Fruit fly (Drosophila melanogaster) whole organism, embryonic: ENCODE results near the gene Grip75.

Source experiments
- Awh ChIP-seq: fragments of 200-800 bp; sonication (Bioruptor generic); IDR thresholded peaks from 2 replicates; pipeline ENCODE4, ENCODE4 v1.3.6; 2022; ENCODE audit warnings: missing biosample characterization, missing genetic modification characterization
- B-H2 ChIP-seq: fragments of 200-800 bp; sonication (Bioruptor generic); optimal IDR thresholded peaks from 2 replicates; lab custom pipeline; 2018; ENCODE audit warnings: missing biosample characterization, mild to moderate bottlenecking, missing genetic modification characterization
- Bgb ChIP-seq: fragments of 200-800 bp; sonication (Bioruptor generic); IDR thresholded peaks from 2 replicates; pipeline ENCODE4 v1.3.6; 2022; ENCODE audit warnings: missing biosample characterization, missing genetic modification characterization; ENCODE audit not compliant: partially characterized antibody
- BtbVII ChIP-seq: fragments of 200-800 bp; sonication (Bioruptor generic); optimal IDR thresholded peaks from 3 replicates; lab custom pipeline; 2017; ENCODE audit warnings: missing biosample characterization, mild to moderate bottlenecking, missing genetic modification characterization
- CG10959 ChIP-seq: fragments of 200-800 bp; sonication (Bioruptor generic); IDR thresholded peaks from 2 replicates; pipeline ENCODE4 v1.3.6; 2022; ENCODE audit warnings: missing biosample characterization, missing genetic modification characterization
- CG12744 ChIP-seq: fragments of 200-800 bp; sonication (Bioruptor generic); optimal IDR thresholded peaks from 2 replicates; lab custom pipeline; 2016; ENCODE audit warnings: missing biosample characterization, missing genetic modification characterization
- CG1529 ChIP-seq: fragments of 200-800 bp; sonication (Bioruptor generic); optimal IDR thresholded peaks from 3 replicates; lab custom pipeline; 2018; ENCODE audit warnings: missing biosample characterization, missing genetic modification characterization
- CG17359 ChIP-seq: fragments of 200-800 bp; sonication (Bioruptor generic); optimal IDR thresholded peaks from 3 replicates; lab custom pipeline; 2018; ENCODE audit warnings: missing biosample characterization, mild to moderate bottlenecking, missing genetic modification characterization, moderate library complexity
- CG18011 ChIP-seq: fragments of 200-800 bp; sonication (Bioruptor generic); optimal IDR thresholded peaks from 2 replicates; lab custom pipeline; 2017; ENCODE audit warnings: missing biosample characterization, missing genetic modification characterization, mild to moderate bottlenecking, moderate library complexity, missing genotype
- CG18476 ChIP-seq: fragments of 200-800 bp; sonication (Bioruptor generic); optimal IDR thresholded peaks from 2 replicates; lab custom pipeline; 2016; ENCODE audit warnings: missing biosample characterization, mild to moderate bottlenecking, missing genetic modification characterization
- CG2712 ChIP-seq: fragments of 200-800 bp; optimal IDR thresholded peaks from 3 replicates; lab custom pipeline; 2019; ENCODE audit warnings: missing biosample characterization, mild to moderate bottlenecking, missing genetic modification characterization, moderate library complexity
- CG34224 ChIP-seq: fragments of 200-800 bp; sonication (Bioruptor generic); IDR thresholded peaks from 3 replicates; pipeline ENCODE4 v1.3.6; 2022; ENCODE audit warnings: missing biosample characterization, missing genetic modification characterization; ENCODE audit not compliant: partially characterized antibody
- CG34422 ChIP-seq: fragments of 200-800 bp; sonication (Bioruptor generic); IDR thresholded peaks from 3 replicates; pipeline ENCODE4 v1.3.6; 2022; ENCODE audit warnings: missing biosample characterization, missing genetic modification characterization
- CG42726 ChIP-seq: fragments of 200-800 bp; sonication (Bioruptor generic); IDR thresholded peaks from 2 replicates; pipeline ENCODE4 v1.3.6; 2022; ENCODE audit warnings: missing biosample characterization, missing genetic modification characterization; ENCODE audit not compliant: partially characterized antibody
- CG4707 ChIP-seq: fragments of 200-800 bp; sonication (Bioruptor generic); optimal IDR thresholded peaks from 2 replicates; lab custom pipeline; 2018; ENCODE audit warnings: missing biosample characterization, mild to moderate bottlenecking, missing genetic modification characterization, moderate library complexity
- CG6689 ChIP-seq: fragments of 200-800 bp; sonication (Bioruptor generic); IDR thresholded peaks from 2 replicates; pipeline ENCODE4 v1.3.6; 2022; ENCODE audit warnings: missing biosample characterization, missing genetic modification characterization
- CG6813 ChIP-seq: fragments of 200-800 bp; sonication (Bioruptor generic); optimal IDR thresholded peaks from 2 replicates; lab custom pipeline; 2017; ENCODE audit warnings: missing biosample characterization, missing genetic modification characterization, mild to moderate bottlenecking, moderate library complexity, missing genetic modification reagents
- CG6854 ChIP-seq: fragments of 200-800 bp; sonication (Bioruptor generic); optimal IDR thresholded peaks from 3 replicates; lab custom pipeline; 2017; ENCODE audit warnings: missing biosample characterization, mild to moderate bottlenecking, missing genetic modification characterization
- D19A ChIP-seq: fragments of 200-800 bp; optimal IDR thresholded peaks from 3 replicates; lab custom pipeline; 2019; ENCODE audit warnings: missing biosample characterization, mild to moderate bottlenecking, missing genetic modification characterization, moderate library complexity
- Dip2 ChIP-seq: fragments of 200-800 bp; sonication (Bioruptor generic); IDR thresholded peaks from 2 replicates; pipeline ENCODE4 v1.3.6; 2022; ENCODE audit warnings: missing biosample characterization, missing genetic modification characterization
- HHEX ChIP-seq: fragments of 200-800 bp; sonication (Bioruptor generic); optimal IDR thresholded peaks from 3 replicates; lab custom pipeline; 2017; ENCODE audit warnings: missing biosample characterization, mild to moderate bottlenecking, missing genetic modification characterization, missing genetic modification reagents
- Hey ChIP-seq: fragments of 200-800 bp; sonication (Bioruptor generic); optimal IDR thresholded peaks from 3 replicates; lab custom pipeline; 2018; ENCODE audit warnings: missing biosample characterization, mild to moderate bottlenecking, missing genetic modification characterization
- Hr51 ChIP-seq, 2 experiments: fragments of 200-800 bp; sonication (Bioruptor generic); optimal IDR thresholded peaks; 2 replicates in 1 of 2; 3 replicates in 1 of 2; lab custom pipeline; 2016 to 2018; ENCODE audit warnings: missing biosample characterization in 2 of 2, missing genetic modification characterization in 2 of 2, mild to moderate bottlenecking in 1 of 2, moderate library complexity in 1 of 2
- Hr78 ChIP-seq, 2 experiments: fragments of 200-800 bp in 1 of 2; fragments of >200 bp in 1 of 2; sonication (Bioruptor generic) in 1 of 2; optimal IDR thresholded peaks; 2 replicates each; lab custom pipeline; 2017 to 2019; ENCODE audit warnings: missing biosample characterization in 2 of 2, missing genetic modification characterization in 2 of 2, mild to moderate bottlenecking in 1 of 2, moderate library complexity in 1 of 2
- Kr ChIP-seq: fragments of 200-800 bp; sonication (Bioruptor generic); optimal IDR thresholded peaks from 2 replicates; lab custom pipeline; 2017; ENCODE audit warnings: missing biosample characterization, mild to moderate bottlenecking, missing genetic modification characterization
- MESR4 ChIP-seq: fragments of 200-800 bp; sonication (Bioruptor generic); optimal IDR thresholded peaks from 2 replicates; lab custom pipeline; 2018; ENCODE audit warnings: missing biosample characterization, mild to moderate bottlenecking, missing genetic modification characterization, moderate library complexity
- NC2β ChIP-seq: fragments of 200-800 bp; sonication (Bioruptor generic); optimal IDR thresholded peaks from 2 replicates; lab custom pipeline; 2016; ENCODE audit warnings: missing biosample characterization, missing genetic modification characterization
- Neu2 ChIP-seq: fragments of 200-800 bp; sonication (Bioruptor generic); optimal IDR thresholded peaks from 3 replicates; lab custom pipeline; 2016; ENCODE audit warnings: missing biosample characterization, missing genetic modification characterization, borderline replicate concordance
- Nf-YB ChIP-seq: fragments of 200-800 bp; sonication (Bioruptor generic); optimal IDR thresholded peaks from 3 replicates; lab custom pipeline; 2019; ENCODE audit warnings: missing biosample characterization, mild to moderate bottlenecking, missing genetic modification characterization, moderate library complexity
- Oaz ChIP-seq: fragments of 200-800 bp; sonication (Bioruptor generic); IDR thresholded peaks from 2 replicates; pipeline ENCODE4 v1.3.6; 2022; ENCODE audit warnings: missing biosample characterization, missing genetic modification characterization
- Optix ChIP-seq: fragments of 200-800 bp; sonication (Bioruptor generic); IDR thresholded peaks from 3 replicates; pipeline ENCODE4 v1.3.6; 2022; ENCODE audit warnings: missing biosample characterization, missing genetic modification characterization
- Sry-β ChIP-seq: fragments of 200-800 bp; sonication (Bioruptor generic); optimal IDR thresholded peaks from 2 replicates; lab custom pipeline; 2018; ENCODE audit warnings: missing biosample characterization, mild to moderate bottlenecking, missing genetic modification characterization, moderate library complexity
- ase ChIP-seq: fragments of 200-800 bp; sonication (Bioruptor generic); IDR thresholded peaks from 3 replicates; pipeline ENCODE4 v1.3.6; 2022; ENCODE audit warnings: missing biosample characterization, missing genetic modification characterization
- cas ChIP-seq: fragments of 200-800 bp; sonication (Bioruptor generic); IDR thresholded peaks from 2 replicates; pipeline ENCODE4 v1.3.6; 2022; ENCODE audit warnings: missing biosample characterization, missing genetic modification characterization
- caup ChIP-seq: fragments of 200-800 bp; sonication (Bioruptor generic); optimal IDR thresholded peaks from 3 replicates; lab custom pipeline; 2017; ENCODE audit warnings: missing biosample characterization, mild to moderate bottlenecking, missing genetic modification characterization, moderate library complexity; ENCODE audit not compliant: severe bottlenecking
- dati ChIP-seq: fragments of 200-800 bp; sonication (Bioruptor generic); IDR thresholded peaks from 2 replicates; pipeline ENCODE4 v1.3.6; 2022; ENCODE audit warnings: missing biosample characterization, missing genetic modification characterization
- emc ChIP-seq: fragments of 200-800 bp; sonication (Bioruptor generic); optimal IDR thresholded peaks from 2 replicates; lab custom pipeline; 2016; ENCODE audit warnings: missing biosample characterization, missing genetic modification characterization
- ems ChIP-seq: fragments of 200-800 bp; sonication (Bioruptor generic); optimal IDR thresholded peaks from 3 replicates; lab custom pipeline; 2016; ENCODE audit warnings: missing biosample characterization, missing genetic modification characterization
- gce ChIP-seq: fragments of 200-800 bp; sonication (Bioruptor generic); IDR thresholded peaks from 3 replicates; pipeline ENCODE4 v1.3.6; 2022; ENCODE audit warnings: missing biosample characterization, missing genetic modification characterization
- gfzf ChIP-seq: fragments of 200-800 bp; sonication (Bioruptor generic); optimal IDR thresholded peaks from 2 replicates; lab custom pipeline; 2016; ENCODE audit warnings: missing biosample characterization, mild to moderate bottlenecking, missing genetic modification characterization, moderate library complexity
- gsb ChIP-seq: fragments of 200-800 bp; sonication (Bioruptor generic); IDR thresholded peaks from 2 replicates; pipeline ENCODE4 v1.3.6; 2022; ENCODE audit warnings: missing biosample characterization, missing genetic modification characterization
- h ChIP-seq: fragments of >200 bp; optimal IDR thresholded peaks from 2 replicates; lab custom pipeline; 2017
- klu ChIP-seq: fragments of 200-800 bp; sonication (Bioruptor generic); IDR thresholded peaks from 2 replicates; pipeline ENCODE4 v1.3.6; 2022; ENCODE audit warnings: missing biosample characterization, missing genetic modification characterization
- lilli ChIP-seq: fragments of 200-800 bp; sonication (Bioruptor generic); optimal IDR thresholded peaks from 3 replicates; lab custom pipeline; 2016; ENCODE audit warnings: missing biosample characterization, missing genetic modification characterization
- mirr ChIP-seq: fragments of 200-800 bp; sonication (Bioruptor generic); optimal IDR thresholded peaks from 3 replicates; lab custom pipeline; 2018; ENCODE audit warnings: missing biosample characterization, mild to moderate bottlenecking, missing genetic modification characterization
- onecut ChIP-seq: fragments of 200-800 bp; sonication (Bioruptor generic); IDR thresholded peaks from 2 replicates; pipeline ENCODE4 v1.3.6; 2022; ENCODE audit warnings: missing biosample characterization, missing genetic modification characterization
- psq ChIP-seq: fragments of 200-800 bp; sonication (Bioruptor generic); optimal IDR thresholded peaks from 2 replicates; lab custom pipeline; 2017; ENCODE audit warnings: missing biosample characterization, missing genetic modification characterization
- ranshi ChIP-seq: fragments of 200-800 bp; sonication (Bioruptor generic); IDR thresholded peaks from 2 replicates; pipeline ENCODE4 v1.3.6; 2022; ENCODE audit warnings: missing biosample characterization, missing genetic modification characterization
- sens-2 ChIP-seq: fragments of 200-800 bp; sonication (Bioruptor generic); IDR thresholded peaks from 2 replicates; pipeline ENCODE4 v1.3.6; 2022; ENCODE audit warnings: missing biosample characterization, missing genetic modification characterization
- slp2 ChIP-seq: fragments of 200-800 bp; sonication (Bioruptor generic); optimal IDR thresholded peaks from 2 replicates; lab custom pipeline; 2016; ENCODE audit warnings: missing biosample characterization, missing genetic modification characterization
- tap ChIP-seq: fragments of 200-800 bp; optimal IDR thresholded peaks from 3 replicates; lab custom pipeline; 2019; ENCODE audit warnings: missing biosample characterization, mild to moderate bottlenecking, missing genetic modification characterization, moderate library complexity
- wdn ChIP-seq: fragments of 200-800 bp; sonication (Bioruptor generic); IDR thresholded peaks from 2 replicates; pipeline ENCODE4 v1.3.6; 2022; ENCODE audit warnings: missing biosample characterization, missing genetic modification characterization

Grip75 gene

dm6 chr2L:10504895-10505294 is 21.8 kb downstream of the Grip75 start (continued):
- no peak for TF ChIP-seq Awh (GFP tag; lab: Robert Waterston, UW)
- no peak for TF ChIP-seq klu (GFP tag; lab: Robert Waterston, UW)
- peak; percentile 4 for TF ChIP-seq NC2β
- TF ChIP-seq gce (GFP tag; lab: Robert Waterston, UW) = 0 out of 3 replicates have a peak, but pooled peaks have one; percentile 12
- TF ChIP-seq caup (GFP tag; lab: Kevin White, UChicago) = no peak
- no peak for TF ChIP-seq ranshi
- no peak for TF ChIP-seq CG42726 (GFP tag; lab: Robert Waterston, UW)
- TF ChIP-seq CG6689 (GFP tag; lab: Robert Waterston, UW) = no peak
- no peak for TF ChIP-seq sens-2 (GFP tag; lab: Robert Waterston, UW)
- TF ChIP-seq slp2 = no peak
- no peak for TF ChIP-seq Hr78 (GFP tag; optimal IDR thresholded peaks at IDR 0.05; lab: Kevin White, UChicago)
- no peak for TF ChIP-seq lilli (GFP tag; lab: Kevin White, UChicago)
- TF ChIP-seq gsb (GFP tag; lab: Robert Waterston, UW) = no peak
- no peak for TF ChIP-seq MESR4 (GFP tag; lab: Kevin White, UChicago)
- TF ChIP-seq dati (GFP tag; lab: Robert Waterston, UW) = no peak
- TF ChIP-seq CG34422 = no peak
- TF ChIP-seq psq = no peak
- no peak for TF ChIP-seq Bgb (GFP tag; lab: Robert Waterston, UW)
- no peak for TF ChIP-seq HHEX (GFP tag; lab: Kevin White, UChicago)
- no peak for TF ChIP-seq BtbVII (GFP tag; lab: Kevin White, UChicago)
- TF ChIP-seq Dip2 = no peak
- no peak for TF ChIP-seq CG12744
- no peak for TF ChIP-seq CG10959 (GFP tag; lab: Robert Waterston, UW)
- TF ChIP-seq CG17359 (tag; lab: Kevin White, UChicago) = no peak
- TF ChIP-seq Hey (tag; lab: Kevin White, UChicago) = no peak
- TF ChIP-seq CG2712 (tag; lab: Kevin White, UChicago) = peak; percentile 16
- TF ChIP-seq CG1529 = peak; percentile 8
- peak; percentile 72 for TF ChIP-seq CG6813 (GFP tag; lab: Kevin White, UChicago)
- TF ChIP-seq Kr (GFP tag; lab: Kevin White, UChicago) = peak; percentile 72
- TF ChIP-seq Neu2 (GFP tag; lab: Kevin White, UChicago) = no peak
- TF ChIP-seq onecut (GFP tag; lab: Robert Waterston, UW) = peak; percentile 30; the same call in 1 of the 2 replicates
- TF ChIP-seq CG34224 = no peak
- no peak for TF ChIP-seq mirr (GFP tag; lab: Kevin White, UChicago)
- TF ChIP-seq CG6854 (GFP tag; lab: Kevin White, UChicago) = no peak
- TF ChIP-seq emc = no peak
- TF ChIP-seq CG18476 = no peak
- no peak for TF ChIP-seq h (lab: Kevin White, UChicago)
- no peak for TF ChIP-seq cas (GFP tag; lab: Robert Waterston, UW)
- TF ChIP-seq Oaz (GFP tag; lab: Robert Waterston, UW) = no peak
- TF ChIP-seq tap (tag; lab: Kevin White, UChicago) = peak; percentile 19
- TF ChIP-seq D19A (tag; lab: Kevin White, UChicago) = peak; percentile 43
- no peak for TF ChIP-seq ase (GFP tag; lab: Robert Waterston, UW)
- no peak for TF ChIP-seq wdn (GFP tag; lab: Robert Waterston, UW)
- TF ChIP-seq Optix (GFP tag; lab: Robert Waterston, UW) = no peak
- TF ChIP-seq Nf-YB (GFP tag; lab: Kevin White, UChicago) = peak; percentile 36
- TF ChIP-seq Hr51 (GFP tag; optimal IDR thresholded peaks at IDR 0.05; lab: Kevin White, UChicago) = no peak
- no peak for TF ChIP-seq ems (GFP tag; lab: Kevin White, UChicago)
- TF ChIP-seq B-H2 (GFP tag; lab: Kevin White, UChicago) = no peak
- TF ChIP-seq Sry-β (GFP tag; lab: Kevin White, UChicago) = no peak
- TF ChIP-seq CG18011 (GFP tag; lab: Kevin White, UChicago) = no peak
- TF ChIP-seq CG4707 = peak; percentile 36
- TF ChIP-seq gfzf (GFP tag; lab: Kevin White, UChicago) = no peak
